Fruit fly (Drosophila melanogaster): Measurements from ENCODE around the gene sturkopf.

The sturkopf gene

dm6 chr3L:1323136-1323535 lies 10.0 kb upstream of the sturkopf start (continued):
- no peak for TF ChIP-seq Nf-YA (GFP tag; IDR thresholded peaks at IDR 0.05)
- peak; percentile 2 for TF ChIP-seq Max (GFP tag; optimal IDR thresholded peaks at IDR 0.05)
- TF ChIP-seq Asciz (GFP tag; optimal IDR thresholded peaks at IDR 0.05): peak; percentile 17
- TF ChIP-seq CG12071 (GFP tag; optimal IDR thresholded peaks at IDR 0.05): peak; percentile 13
- peak; percentile 28 for TF ChIP-seq mam (GFP tag; optimal IDR thresholded peaks at IDR 0.05)
- peak; percentile 68 for TF ChIP-seq tin (GFP tag; optimal IDR thresholded peaks at IDR 0.05)
- TF ChIP-seq CG4404 (GFP tag; IDR thresholded peaks at IDR 0.05): no peak
- TF ChIP-seq CG14965 (GFP tag; optimal IDR thresholded peaks at IDR 0.05; ENCODE audit: borderline replicate concordance): no peak
- no peak for TF ChIP-seq CG13287 (GFP tag; IDR thresholded peaks at IDR 0.05; ENCODE audit: partially characterized antibody)
- TF ChIP-seq lab (GFP tag; optimal IDR thresholded peaks at IDR 0.05): peak; percentile 34
- TF ChIP-seq danr (GFP tag; IDR thresholded peaks at IDR 0.05): peak; percentile 42; the same call in 1 of the 2 replicates
- TF ChIP-seq stc (GFP tag; IDR thresholded peaks at IDR 0.05): peak; percentile 51; the same call in 1 of the 2 replicates
- TF ChIP-seq CG10543 (GFP tag; optimal IDR thresholded peaks at IDR 0.05): no peak
- TF ChIP-seq Mrtf (GFP tag; IDR thresholded peaks at IDR 0.05): no peak
- peak; percentile 37 for TF ChIP-seq org-1 (GFP tag; optimal IDR thresholded peaks at IDR 0.05)
- TF ChIP-seq sim (GFP tag; IDR thresholded peaks at IDR 0.05): peak; percentile 35; the same call in 1 of the 2 replicates
- TF ChIP-seq Dek (tag; optimal IDR thresholded peaks at IDR 0.05): no peak
- TF ChIP-seq lmd (GFP tag; IDR thresholded peaks at IDR 0.05): peak; percentile 55
- TF ChIP-seq CG3995 (GFP tag; optimal IDR thresholded peaks at IDR 0.05): no peak
- peak; percentile 22 for TF ChIP-seq cwo (GFP tag; optimal IDR thresholded peaks at IDR 0.05)
- no peak for TF ChIP-seq Oaz (GFP tag; IDR thresholded peaks at IDR 0.05)
- TF ChIP-seq sima (GFP tag; optimal IDR thresholded peaks at IDR 0.05): no peak
- no peak for TF ChIP-seq D19B (GFP tag; optimal IDR thresholded peaks at IDR 0.05)
- TF ChIP-seq pros (GFP tag; optimal IDR thresholded peaks at IDR 0.05): peak; percentile 11
- TF ChIP-seq lov (optimal IDR thresholded peaks at IDR 0.05): no peak
- peak; percentile 44; the same call in 1 of the 3 replicates for TF ChIP-seq lov (GFP tag; IDR thresholded peaks at IDR 0.05)
- TF ChIP-seq CG17361 (GFP tag; IDR thresholded peaks at IDR 0.05): peak; percentile 82
- TF ChIP-seq CG17802 (tag; optimal IDR thresholded peaks at IDR 0.05): peak; percentile 56
- no peak for TF ChIP-seq cg (GFP tag; optimal IDR thresholded peaks at IDR 0.05)
- TF ChIP-seq da (GFP tag; optimal IDR thresholded peaks at IDR 0.05): no peak
- TF ChIP-seq CG2202 (tag; optimal IDR thresholded peaks at IDR 0.05): peak; percentile 83
- peak; percentile 38 for TF ChIP-seq Sry-β (GFP tag; optimal IDR thresholded peaks at IDR 0.05)
- TF ChIP-seq pfk (GFP tag; optimal IDR thresholded peaks at IDR 0.05): no peak
- TF ChIP-seq dmrt11E (tag; optimal IDR thresholded peaks at IDR 0.05): peak; percentile 88
- TF ChIP-seq CG12155 (GFP tag; optimal IDR thresholded peaks at IDR 0.05): peak; percentile 50
- TF ChIP-seq CG17186 (GFP tag; optimal IDR thresholded peaks at IDR 0.05): peak; percentile 31
- TF ChIP-seq CG17829 (tag; optimal IDR thresholded peaks at IDR 0.05): peak; percentile 82
- peak; percentile 44; the same call in 1 of the 2 replicates for TF ChIP-seq CG10959 (GFP tag; IDR thresholded peaks at IDR 0.05)
- TF ChIP-seq corto (GFP tag; optimal IDR thresholded peaks at IDR 0.05): no peak
- TF ChIP-seq gt (GFP tag; IDR thresholded peaks at IDR 0.05): peak; percentile 24; the same call in 1 of the 2 replicates
- TF ChIP-seq NC2β (GFP tag; optimal IDR thresholded peaks at IDR 0.05): peak; percentile 70
- no peak for TF ChIP-seq CG15479 (GFP tag; optimal IDR thresholded peaks at IDR 0.05)
- peak; percentile 76 for TF ChIP-seq fd96Cb (tag; optimal IDR thresholded peaks at IDR 0.05)
- TF ChIP-seq Meics (GFP tag; optimal IDR thresholded peaks at IDR 0.05): peak; percentile 32
- peak; percentile 5 for TF ChIP-seq CG18619 (GFP tag; optimal IDR thresholded peaks at IDR 0.05)
- TF ChIP-seq sob (GFP tag; IDR thresholded peaks at IDR 0.05): 0 out of 2 replicates have a peak, but pooled peaks have one; percentile 14
- TF ChIP-seq CG8765 (GFP tag; IDR thresholded peaks at IDR 0.05): no peak
- TF ChIP-seq gro (GFP tag; optimal IDR thresholded peaks at IDR 0.05): no peak
- peak; percentile 51 for TF ChIP-seq sqz (GFP tag; optimal IDR thresholded peaks at IDR 0.05)
- TF ChIP-seq amos (GFP tag; IDR thresholded peaks at IDR 0.05; ENCODE audit: partially characterized antibody): no peak
- peak; percentile 51 for TF ChIP-seq pb (GFP tag; optimal IDR thresholded peaks at IDR 0.05)

All from whole organism, embryonic.